Worm (Caenorhabditis elegans): Measurements from ENCODE around the gene T02G5.15.

- TF ChIP-seq aptf-3 (GFP tag; IDR thresholded peaks at IDR 0.05) (no peak), K12H6.12 (tag; optimal IDR thresholded peaks at IDR 0.05) (no peak), unc-62 (GFP tag; optimal IDR thresholded peaks at IDR 0.05) (no peak), nhr-120 (GFP tag; IDR thresholded peaks at IDR 0.05) (no peak), lsl-1 (GFP tag; optimal IDR thresholded peaks at IDR 0.05) (peak; percentile 65), ama-1 (optimal IDR thresholded peaks at IDR 0.05) (no peak), ama-1 (GFP tag; optimal IDR thresholded peaks at IDR 0.05) (no peak), F37B4.10 (GFP tag; IDR thresholded peaks at IDR 0.05) (no peak), zfh-2 (GFP tag; conservative IDR thresholded peaks at IDR 0.05) (no peak), lsy-27 (tag; optimal IDR thresholded peaks at IDR 0.05; ENCODE audit: borderline replicate concordance, insufficient read depth) (no peak)
Measured at ce11 chrII:7050021-7050722, 33.9 kb upstream of the T02G5.15 start, which contains the start of the genes tcer-1 and ZK1127.5.
